Worm (Caenorhabditis elegans): ENCODE results near the gene swt-3.
A peak's percentile ranks its signal among the peaks of the same experiment; 100 is the strongest.
"Not testable (repeated sequence)": the region's sequence is repeated elsewhere in the genome, so short reads cannot be mapped to it uniquely, and the experiment has no call there.

Gene swt-3

DNA sequence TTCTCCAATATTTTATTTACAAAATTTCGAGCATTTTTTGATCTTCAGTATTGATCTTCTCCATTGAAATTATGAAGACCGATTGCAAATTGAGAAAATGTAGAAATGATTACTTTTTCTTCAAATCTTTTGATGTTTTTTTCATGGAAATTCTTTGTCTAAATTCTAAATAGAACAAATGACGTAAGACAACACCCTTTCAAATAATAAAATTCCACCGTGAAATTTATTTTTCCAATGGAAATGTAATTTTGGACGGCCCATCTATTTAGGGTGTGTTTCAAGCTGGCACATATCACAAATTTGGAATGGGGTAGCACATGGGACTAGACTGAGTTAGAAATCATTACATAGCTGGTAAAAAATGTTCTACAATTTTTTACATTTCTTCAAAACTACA lies 28.7 kb downstream of the swt-3 start, which contains the start of gene T25B9.2:
Gene T25B9.2 (minus strand): TSS at position 101 of the 400 bp plus-strand sequence.
- not testable (repeated sequence) for TF ChIP-seq pha-4, mep-1, lsy-2 (tag; optimal IDR thresholded peaks at IDR 0.05)

DNA sequence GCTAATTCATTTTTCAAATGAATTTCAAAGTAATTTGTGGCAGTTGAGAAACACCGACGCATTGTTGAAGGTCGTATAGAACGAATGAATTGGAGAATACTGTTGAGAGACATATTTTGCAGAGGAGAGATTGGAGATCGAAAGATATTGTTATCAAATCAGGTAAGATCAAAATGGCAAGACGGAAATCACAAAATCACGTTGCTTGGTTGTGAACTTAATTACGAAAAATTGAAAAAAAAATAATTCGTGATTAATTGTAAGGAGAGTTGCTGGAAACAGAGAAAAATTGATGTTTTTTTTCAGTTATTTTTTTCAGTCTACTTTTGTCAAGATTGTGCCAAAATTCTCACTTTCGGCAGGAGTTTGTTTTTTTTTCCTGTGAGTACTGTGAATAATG lies 30.4 kb downstream of the swt-3 start, which contains the start of gene T25B9.1:
Gene T25B9.1 (minus strand): TSS at position 101 of the 400 bp plus-strand sequence.
- no peak for TF ChIP-seq ceh-83 (GFP tag; optimal IDR thresholded peaks at IDR 0.05)
- TF ChIP-seq mep-1 (tag; optimal IDR thresholded peaks at IDR 0.05), result no peak
- no peak for TF ChIP-seq ceh-43 (GFP tag; optimal IDR thresholded peaks at IDR 0.05)
- TF ChIP-seq mab-5 (tag; optimal IDR thresholded peaks at IDR 0.05), result no peak
- TF ChIP-seq sem-2 (GFP tag; optimal IDR thresholded peaks at IDR 0.05), result no peak

DNA sequence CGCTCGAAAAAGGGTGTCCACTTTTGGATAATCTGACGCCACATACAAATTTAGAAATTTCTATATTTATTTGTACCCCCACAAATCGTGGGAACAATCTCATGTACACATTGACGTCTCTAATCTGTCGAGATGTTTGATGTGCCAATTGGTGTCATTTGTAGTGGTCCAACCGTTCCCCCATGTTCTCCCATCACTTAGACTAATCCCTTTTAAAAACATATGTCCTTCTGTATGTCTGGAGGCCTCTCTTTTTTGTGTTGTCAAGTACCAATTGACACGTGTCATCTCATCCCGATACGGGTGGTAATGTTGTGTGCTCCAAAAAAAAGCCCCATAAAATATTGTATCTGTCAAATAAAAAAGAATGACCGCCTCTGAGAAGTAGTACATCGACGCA lies 35.2 kb downstream of the swt-3 start:
- TF ChIP-seq nhr-2 (tag; optimal IDR thresholded peaks at IDR 0.05) (peak; percentile 94), lsy-2 (tag; optimal IDR thresholded peaks at IDR 0.05) (no peak), bed-3 (GFP tag; optimal IDR thresholded peaks at IDR 0.05) (no peak)

DNA sequence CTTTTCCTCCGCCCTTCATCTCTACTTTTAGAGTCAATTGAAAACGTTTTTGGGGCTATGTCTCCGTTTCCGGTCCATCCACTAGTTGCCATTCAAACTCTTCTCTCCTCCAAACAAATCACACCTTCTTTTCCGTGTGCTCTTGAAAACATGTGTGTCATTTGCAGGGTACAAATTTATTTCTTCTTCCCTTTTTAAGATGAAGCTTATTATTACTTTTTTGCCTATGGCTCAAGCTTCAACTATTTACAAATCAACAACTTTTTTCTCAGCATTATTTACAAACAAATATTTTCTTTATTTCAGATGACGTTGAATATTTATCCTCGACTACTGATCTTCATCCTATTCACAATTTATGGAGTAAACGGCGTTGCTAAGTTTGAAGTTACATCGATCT lies 36.0 kb downstream of the swt-3 start, which contains the start of gene T25B9.3:
Gene T25B9.3 (plus strand): TSS at position 301 of the 400 bp plus-strand sequence.
- TF ChIP-seq cnd-1 (tag; optimal IDR thresholded peaks at IDR 0.05) (no peak), ceh-83 (GFP tag; optimal IDR thresholded peaks at IDR 0.05) (no peak), tbx-8 (GFP tag; optimal IDR thresholded peaks at IDR 0.05) (no peak), nhr-12 (tag; optimal IDR thresholded peaks at IDR 0.05) (no peak), nhr-28 (tag; optimal IDR thresholded peaks at IDR 0.05) (no peak), lin-32 (GFP tag; optimal IDR thresholded peaks at IDR 0.05) (no peak), lsy-2 (tag; optimal IDR thresholded peaks at IDR 0.05) (no peak), ceh-39 (tag; optimal IDR thresholded peaks at IDR 0.05) (no peak), unc-62 (GFP tag; optimal IDR thresholded peaks at IDR 0.05) (no peak), nhr-237 (tag; optimal IDR thresholded peaks at IDR 0.05) (no peak), mls-2 (tag; optimal IDR thresholded peaks at IDR 0.05) (no peak)

DNA sequence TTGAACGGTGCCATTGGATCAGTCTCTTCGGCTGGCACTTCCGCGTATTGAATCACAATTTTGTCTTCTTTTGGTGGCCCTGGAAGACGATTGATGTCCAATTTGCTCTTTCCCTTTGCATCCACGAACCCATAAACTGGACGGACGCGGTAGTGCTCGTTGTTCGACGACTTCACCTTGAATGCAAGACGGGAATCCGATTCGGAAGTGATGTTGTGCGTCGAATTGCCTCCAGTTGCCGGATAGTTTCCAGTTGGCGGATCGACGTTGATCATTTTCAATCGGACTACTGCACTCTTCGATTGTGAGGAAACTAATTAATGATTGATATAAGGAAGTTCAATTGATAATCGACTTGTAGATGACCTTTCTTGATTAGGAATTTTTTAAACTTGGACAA lies 42.2 kb downstream of the swt-3 start, which contains the start of gene ssp-34:
Gene ssp-34 (minus strand): TSS at position 275 of the 400 bp plus-strand sequence.
- TF ChIP-seq lsy-2 (tag; optimal IDR thresholded peaks at IDR 0.05) (no peak), zip-8 (tag; optimal IDR thresholded peaks at IDR 0.05) (no peak), ceh-39 (tag; optimal IDR thresholded peaks at IDR 0.05) (no peak), mab-5 (tag; optimal IDR thresholded peaks at IDR 0.05) (no peak), nhr-28 (tag; optimal IDR thresholded peaks at IDR 0.05) (no peak), nhr-237 (tag; optimal IDR thresholded peaks at IDR 0.05) (no peak), blmp-1 (tag; optimal IDR thresholded peaks at IDR 0.05) (no peak), ham-2 (GFP tag; optimal IDR thresholded peaks at IDR 0.05) (no peak), hlh-1 (tag; optimal IDR thresholded peaks at IDR 0.05) (no peak), bed-3 (GFP tag; optimal IDR thresholded peaks at IDR 0.05) (no peak), unc-39 (tag; optimal IDR thresholded peaks at IDR 0.05) (no peak), sptf-1 (tag; optimal IDR thresholded peaks at IDR 0.05) (no peak), flh-1 (GFP tag; optimal IDR thresholded peaks at IDR 0.05) (no peak), ztf-11 (tag; optimal IDR thresholded peaks at IDR 0.05) (no peak), cnd-1 (tag; optimal IDR thresholded peaks at IDR 0.05) (no peak), M03D4.4 (tag; optimal IDR thresholded peaks at IDR 0.05) (no peak)

DNA sequence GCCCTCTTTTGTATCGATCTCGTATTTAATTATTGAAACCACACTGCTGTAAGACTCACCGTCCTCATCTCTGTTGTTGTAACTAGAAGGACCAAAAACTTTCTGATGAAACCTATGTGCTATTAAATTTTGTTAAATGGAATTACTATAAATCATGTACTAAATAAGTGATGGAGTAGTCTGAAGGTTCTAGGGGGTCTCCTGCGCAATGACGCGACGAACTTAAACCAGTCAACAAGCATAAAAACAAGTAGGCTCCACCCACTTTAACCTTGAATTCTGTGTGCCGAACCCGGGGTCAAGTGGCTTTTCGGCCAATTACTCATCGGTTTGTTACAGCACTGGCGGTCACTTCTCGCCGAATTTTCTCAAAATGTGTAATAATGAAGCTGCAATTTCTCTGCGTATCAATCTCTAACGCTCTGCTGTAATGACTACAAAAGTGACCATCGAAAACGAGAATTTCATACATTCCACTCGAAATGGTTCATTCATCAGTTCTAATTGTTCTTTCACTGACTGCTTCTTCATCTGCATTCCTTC lies 43.4 kb downstream of the swt-3 start, which contains the start of gene grl-21:
Gene grl-21 (plus strand): TSS at position 464 of the 543 bp plus-strand sequence.
- no peak for TF ChIP-seq flh-1 (GFP tag; optimal IDR thresholded peaks at IDR 0.05)
- TF ChIP-seq ceh-83 (GFP tag; optimal IDR thresholded peaks at IDR 0.05), result no peak
- no peak for TF ChIP-seq ceh-39 (tag; optimal IDR thresholded peaks at IDR 0.05)

All from whole organism, mixed stage, embryonic.